Fruit fly (Drosophila melanogaster): Measurements from ENCODE around the gene ArgRS.

Gene ArgRS

dm6 chrX:15816905-15817304 is 27.0 kb downstream of the ArgRS start (continued):
- TF ChIP-seq salm (tag; optimal IDR thresholded peaks at IDR 0.05) (no peak), org-1 (GFP tag; optimal IDR thresholded peaks at IDR 0.05) (no peak), sd (tag; optimal IDR thresholded peaks at IDR 0.05) (peak; percentile 95), dimm (GFP tag; IDR thresholded peaks at IDR 0.05) (no peak), CG6689 (GFP tag; IDR thresholded peaks at IDR 0.05) (no peak), MTF-1 (GFP tag; optimal IDR thresholded peaks at IDR 0.05; ENCODE audit: borderline replicate concordance) (no peak), E2f2 (GFP tag; IDR thresholded peaks at IDR 0.05) (no peak), CG15696 (tag; optimal IDR thresholded peaks at IDR 0.05) (no peak), croc (GFP tag; conservative IDR thresholded peaks at IDR 0.05) (no peak), onecut (GFP tag; IDR thresholded peaks at IDR 0.05) (no peak), CG2199 (GFP tag; IDR thresholded peaks at IDR 0.05) (peak; percentile 62; the same call in 2 of the 3 replicates), Bteb2 (GFP tag; optimal IDR thresholded peaks at IDR 0.05) (no peak), dysf (GFP tag; IDR thresholded peaks at IDR 0.05) (no peak), hb (GFP tag; IDR thresholded peaks at IDR 0.05; ENCODE audit: partially characterized antibody) (no peak), seq (GFP tag; IDR thresholded peaks at IDR 0.05) (no peak; the same call in 1 of the 2 replicates), CG11695 (GFP tag; IDR thresholded peaks at IDR 0.05) (no peak), cg (GFP tag; optimal IDR thresholded peaks at IDR 0.05) (peak; percentile 60)

- TF ChIP-seq sens (GFP tag): peak; percentile 53
- TF ChIP-seq CG34376 (GFP tag; optimal IDR thresholded peaks at IDR 0.05): no peak
- no peak for TF ChIP-seq Nf-YA (GFP tag; IDR thresholded peaks at IDR 0.05)
- no peak for TF ChIP-seq CG4854 (GFP tag; optimal IDR thresholded peaks at IDR 0.05)
- TF ChIP-seq CG14014 (GFP tag; IDR thresholded peaks at IDR 0.05): no peak
- TF ChIP-seq Mrtf (GFP tag; IDR thresholded peaks at IDR 0.05): no peak
- TF ChIP-seq CG8089 (GFP tag; optimal IDR thresholded peaks at IDR 0.05): no peak
- peak; percentile 98 for TF ChIP-seq D19A (tag; optimal IDR thresholded peaks at IDR 0.05)
- no peak for TF ChIP-seq Aef1 (GFP tag; IDR thresholded peaks at IDR 0.05)
- TF ChIP-seq CG8924 (tag; optimal IDR thresholded peaks at IDR 0.05): no peak
- no peak for TF ChIP-seq ERR (GFP tag; optimal IDR thresholded peaks at IDR 0.05)
- no peak for TF ChIP-seq dmrt11E (tag; optimal IDR thresholded peaks at IDR 0.05)
- no peak for TF ChIP-seq CG14441 (GFP tag; IDR thresholded peaks at IDR 0.05)
- TF ChIP-seq sr (GFP tag; IDR thresholded peaks at IDR 0.05): no peak
- no peak for TF ChIP-seq luna (GFP tag; optimal IDR thresholded peaks at IDR 0.05)
- TF ChIP-seq NC2α (GFP tag; optimal IDR thresholded peaks at IDR 0.05): no peak
- TF ChIP-seq TFAM (GFP tag; optimal IDR thresholded peaks at IDR 0.05): no peak
- no peak for TF ChIP-seq psq (GFP tag; optimal IDR thresholded peaks at IDR 0.05)
- no peak for TF ChIP-seq jigr1 (GFP tag; IDR thresholded peaks at IDR 0.05)
- TF ChIP-seq CG14860 (GFP tag; IDR thresholded peaks at IDR 0.05; ENCODE audit: partially characterized antibody): no peak
- no peak for TF ChIP-seq NfI (GFP tag; optimal IDR thresholded peaks at IDR 0.05)
- TF ChIP-seq CG18262 (tag; optimal IDR thresholded peaks at IDR 0.05): peak; percentile 13
- no peak for TF ChIP-seq klu (GFP tag; IDR thresholded peaks at IDR 0.05)
- TF ChIP-seq nau (GFP tag; optimal IDR thresholded peaks at IDR 0.05): no peak
- TF ChIP-seq Med (GFP tag): peak; percentile 58
- TF ChIP-seq CG8765 (GFP tag; IDR thresholded peaks at IDR 0.05): no peak
- no peak for TF ChIP-seq grn (GFP tag; optimal IDR thresholded peaks at IDR 0.05)
- no peak for TF ChIP-seq ems (GFP tag; optimal IDR thresholded peaks at IDR 0.05)
- no peak for TF ChIP-seq slou (GFP tag; optimal IDR thresholded peaks at IDR 0.05)
- TF ChIP-seq sqz (GFP tag; optimal IDR thresholded peaks at IDR 0.05): no peak
- TF ChIP-seq row (GFP tag; IDR thresholded peaks at IDR 0.05): peak; percentile 35; the same call in 1 of the 3 replicates
- no peak for TF ChIP-seq CG14710 (tag; optimal IDR thresholded peaks at IDR 0.05)
- TF ChIP-seq gt (GFP tag; IDR thresholded peaks at IDR 0.05): no peak
- TF ChIP-seq hkb (optimal IDR thresholded peaks at IDR 0.05): no peak
- TF ChIP-seq hkb (GFP tag; IDR thresholded peaks at IDR 0.05): no peak
- TF ChIP-seq CG4730 (GFP tag; IDR thresholded peaks at IDR 0.05): no peak
- no peak for TF ChIP-seq CG3995 (GFP tag; optimal IDR thresholded peaks at IDR 0.05)
These were observed 27.8 kb downstream of the ArgRS start for dm6 chrX:15816127-15816526.
